Worm (Caenorhabditis elegans) whole organism, early embryonic: ENCODE data around the gene Y49F6B.2.
A peak's percentile ranks its signal among the peaks of the same experiment; 100 is the strongest.

Experiments used
- B0310.2 ChIP-seq: sonication (generic microtip); optimal IDR thresholded peaks from 2 replicates; lab custom pipeline; 2016; ENCODE audit warnings: mild to moderate bottlenecking, missing genetic modification characterization, missing compliant biosample characterization
- aly-1 ChIP-seq: sonication (generic microtip); optimal IDR thresholded peaks from 2 replicates; lab custom pipeline; 2016; ENCODE audit warnings: missing genetic modification characterization, missing compliant biosample characterization
- ama-1 ChIP-seq: fragments of 150-350 bp; optimal IDR thresholded peaks from 2 replicates; lab custom pipeline; 2014
- hmbx-1 ChIP-seq: sonication (generic microtip); optimal IDR thresholded peaks from 2 replicates; lab custom pipeline; 2016; ENCODE audit warnings: mild to moderate bottlenecking, missing genetic modification characterization, missing compliant biosample characterization
- pes-1 ChIP-seq: fragments of 200-800 bp; sonication (Bioruptor generic); IDR thresholded peaks from 2 replicates; pipeline ENCODE4 v1.3.6; 2022; ENCODE audit warnings: missing genetic modification reagents, missing genetic modification characterization, missing compliant biosample characterization
- tbx-37 ChIP-seq: fragments of 200-800 bp; sonication (Bioruptor generic); conservative IDR thresholded peaks from 2 replicates; pipeline ENCODE4 v1.3.6; 2022; ENCODE audit warnings: missing genetic modification reagents, missing genetic modification characterization, missing compliant biosample characterization

DNA sequence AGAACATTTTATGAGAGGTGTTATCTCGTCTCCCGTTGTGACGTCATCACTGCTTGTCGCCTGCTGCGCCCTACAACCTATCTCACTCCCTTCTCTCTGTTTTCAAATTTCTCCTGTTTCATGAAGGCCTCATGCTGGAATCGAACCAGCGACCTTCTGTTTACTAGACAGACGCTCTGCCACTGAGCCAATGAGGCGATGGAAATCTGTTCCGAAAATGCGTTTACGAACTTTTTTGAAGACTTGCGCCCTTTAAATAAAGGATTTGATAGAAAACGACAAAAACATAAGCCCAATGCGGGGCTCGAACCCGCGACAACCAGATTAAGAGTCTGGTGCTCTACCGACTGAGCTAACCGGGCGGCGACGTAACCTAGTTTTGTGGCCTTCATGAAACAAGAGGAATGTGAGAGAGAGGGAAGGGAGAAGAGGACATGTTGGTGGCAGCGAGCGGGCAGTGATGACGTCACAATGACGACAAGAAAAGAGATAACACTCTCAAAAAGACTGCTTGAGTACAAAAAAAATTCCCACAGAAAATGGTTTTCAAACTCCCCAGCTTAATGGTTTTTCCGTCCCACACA lies 16.3 kb downstream of the Y49F6B.2 start, which contains the start of gene clec-126:
- TF ChIP-seq pes-1 (peak; percentile 90), tbx-37 (GFP tag; lab: Robert Waterston, UW) (peak; percentile 85), hmbx-1 (tag; lab: Kevin White, UChicago) (peak; percentile 52), B0310.2 (tag; lab: Kevin White, UChicago) (peak; percentile 74), ama-1 (lab: Kevin White, UChicago) (no peak), aly-1 (peak; percentile 84)
